Fruit fly (Drosophila melanogaster) whole organism, prepupa: ENCODE data around the gene CG32855.

Experiments
- CG10631 ChIP-seq: fragments of 200-800 bp; sonication (Bioruptor generic); optimal IDR thresholded peaks from 2 replicates; lab custom pipeline; 2016; ENCODE audit warnings: missing biosample characterization, missing genetic modification characterization
- CG11294 ChIP-seq: fragments of 200-800 bp; sonication (Bioruptor generic); IDR thresholded peaks from 2 replicates; pipeline ENCODE4 v1.3.6; 2022; ENCODE audit warnings: missing biosample characterization, missing genetic modification characterization
- CG11902 ChIP-seq: fragments of 200-800 bp; sonication (Bioruptor generic); optimal IDR thresholded peaks from 3 replicates; lab custom pipeline; 2016; ENCODE audit warnings: missing biosample characterization, missing genetic modification characterization
- CG15336 ChIP-seq: fragments of 200-800 bp; sonication (Bioruptor generic); IDR thresholded peaks from 2 replicates; pipeline ENCODE4 v1.3.6; 2022; ENCODE audit warnings: missing biosample characterization, missing genetic modification characterization
- CG1621 ChIP-seq: fragments of 200-800 bp; sonication (Bioruptor generic); optimal IDR thresholded peaks from 3 replicates; lab custom pipeline; 2018; ENCODE audit warnings: missing biosample characterization, mild to moderate bottlenecking, missing genetic modification characterization
- CG16779 ChIP-seq: fragments of 200-800 bp; sonication (Bioruptor generic); optimal IDR thresholded peaks from 3 replicates; lab custom pipeline; 2017; ENCODE audit warnings: missing biosample characterization, mild to moderate bottlenecking, missing genetic modification characterization
- CG3032 ChIP-seq: fragments of 200-800 bp; optimal IDR thresholded peaks from 2 replicates; lab custom pipeline; 2019; ENCODE audit warnings: missing biosample characterization, mild to moderate bottlenecking, missing genetic modification characterization, moderate library complexity
- CG32006 ChIP-seq: fragments of 200-800 bp; sonication (Bioruptor generic); optimal IDR thresholded peaks from 3 replicates; lab custom pipeline; 2017; ENCODE audit warnings: missing biosample characterization, mild to moderate bottlenecking, missing genetic modification characterization
- CG34406 ChIP-seq: fragments of 200-800 bp; sonication (Bioruptor generic); optimal IDR thresholded peaks from 3 replicates; lab custom pipeline; 2016; ENCODE audit warnings: missing biosample characterization, missing genetic modification characterization
- CG3919 ChIP-seq: fragments of 200-800 bp; sonication (Bioruptor generic); optimal IDR thresholded peaks from 3 replicates; lab custom pipeline; 2016; ENCODE audit warnings: missing biosample characterization, missing genetic modification characterization
- CG4318 ChIP-seq: fragments of 200-800 bp; sonication (Bioruptor generic); optimal IDR thresholded peaks from 3 replicates; lab custom pipeline; 2017; ENCODE audit warnings: missing biosample characterization, mild to moderate bottlenecking, missing genetic modification characterization
- CG6792 ChIP-seq: fragments of 200-800 bp; sonication (Bioruptor generic); optimal IDR thresholded peaks from 3 replicates; lab custom pipeline; 2016; ENCODE audit warnings: missing biosample characterization, missing genetic modification characterization
- CG6808 ChIP-seq: fragments of 200-800 bp; sonication (Bioruptor generic); optimal IDR thresholded peaks from 3 replicates; lab custom pipeline; 2017; ENCODE audit warnings: missing biosample characterization, missing genetic modification characterization, mild to moderate bottlenecking, moderate library complexity, missing genetic modification reagents
- CG6854 ChIP-seq: fragments of 200-800 bp; sonication (Bioruptor generic); optimal IDR thresholded peaks from 2 replicates; lab custom pipeline; 2017; ENCODE audit warnings: missing biosample characterization, mild to moderate bottlenecking, missing genetic modification characterization
- CG7368 ChIP-seq: fragments of 200-800 bp; sonication (Bioruptor generic); optimal IDR thresholded peaks from 3 replicates; lab custom pipeline; 2016; ENCODE audit warnings: missing biosample characterization, missing genetic modification characterization
- CG8319 ChIP-seq: fragments of 200-800 bp; sonication (Bioruptor generic); optimal IDR thresholded peaks from 3 replicates; lab custom pipeline; 2016; ENCODE audit warnings: missing biosample characterization, missing genetic modification characterization
- CG8632 ChIP-seq: fragments of 200-800 bp; sonication (Bioruptor generic); optimal IDR thresholded peaks from 3 replicates; lab custom pipeline; 2016; ENCODE audit warnings: missing biosample characterization, missing genetic modification characterization
- Eip75B ChIP-seq: fragments of 200-800 bp; sonication (Bioruptor generic); optimal IDR thresholded peaks from 3 replicates; lab custom pipeline; 2016; ENCODE audit warnings: missing biosample characterization, missing genetic modification characterization
- Eip78C ChIP-seq: fragments of 200-800 bp; sonication (Bioruptor generic); peaks from one replicate; lab custom pipeline; 2016; ENCODE audit warnings: missing biosample characterization, missing genetic modification characterization
- Eip93F ChIP-seq: fragments of 200-800 bp; sonication (Bioruptor generic); optimal IDR thresholded peaks from 2 replicates; lab custom pipeline; 2016; ENCODE audit warnings: missing biosample characterization, mild to moderate bottlenecking, missing genetic modification characterization
- Ets96B ChIP-seq: fragments of 200-800 bp; optimal IDR thresholded peaks from 2 replicates; lab custom pipeline; 2019; ENCODE audit warnings: missing biosample characterization, mild to moderate bottlenecking, missing genetic modification characterization, moderate library complexity
- Gug ChIP-seq: fragments of 200-800 bp; sonication (Bioruptor generic); IDR thresholded peaks from 2 replicates; pipeline ENCODE4 v1.3.6; 2022; ENCODE audit warnings: missing biosample characterization, missing genetic modification characterization
- Hr4 ChIP-seq: fragments of 200-800 bp; sonication (Bioruptor generic); optimal IDR thresholded peaks from 3 replicates; lab custom pipeline; 2016; ENCODE audit warnings: missing biosample characterization, missing genetic modification characterization
- Lpt ChIP-seq: fragments of 200-800 bp; sonication (Bioruptor generic); optimal IDR thresholded peaks from 3 replicates; lab custom pipeline; 2016; ENCODE audit warnings: missing biosample characterization, missing genetic modification characterization
- Met ChIP-seq: fragments of 200-800 bp; sonication (Bioruptor generic); optimal IDR thresholded peaks from 3 replicates; lab custom pipeline; 2016; ENCODE audit warnings: missing biosample characterization, missing genetic modification characterization
- OdsH ChIP-seq: fragments of 200-800 bp; sonication (Bioruptor generic); optimal IDR thresholded peaks from 3 replicates; lab custom pipeline; 2016; ENCODE audit warnings: missing biosample characterization, missing genetic modification characterization
- Smox ChIP-seq: fragments of 200-800 bp; sonication (Bioruptor generic); optimal IDR thresholded peaks from 3 replicates; lab custom pipeline; 2016; ENCODE audit warnings: missing biosample characterization, missing genetic modification characterization
- Sox14 ChIP-seq: fragments of 200-800 bp; sonication (Bioruptor generic); optimal IDR thresholded peaks from 3 replicates; lab custom pipeline; 2016; ENCODE audit warnings: missing biosample characterization, missing genetic modification characterization
- achi ChIP-seq: fragments of 200-800 bp; sonication (Bioruptor generic); optimal IDR thresholded peaks from 3 replicates; lab custom pipeline; 2016; ENCODE audit warnings: missing biosample characterization, missing genetic modification characterization
- acj6 ChIP-seq: fragments of 200-800 bp; sonication (Bioruptor generic); optimal IDR thresholded peaks from 3 replicates; lab custom pipeline; 2016; ENCODE audit warnings: missing biosample characterization, missing genetic modification characterization
- cyc ChIP-seq: fragments of 200-800 bp; sonication (Bioruptor generic); optimal IDR thresholded peaks from 3 replicates; lab custom pipeline; 2016; ENCODE audit warnings: missing biosample characterization, missing genetic modification characterization
- dac ChIP-seq: fragments of 200-800 bp; sonication (Bioruptor generic); optimal IDR thresholded peaks from 2 replicates; lab custom pipeline; 2017; ENCODE audit warnings: missing biosample characterization, mild to moderate bottlenecking, missing genetic modification characterization
- dsx ChIP-seq: fragments of 200-800 bp; optimal IDR thresholded peaks from 3 replicates; lab custom pipeline; 2019; ENCODE audit warnings: missing biosample characterization, mild to moderate bottlenecking, missing genetic modification characterization, moderate library complexity; ENCODE audit not compliant: poor library complexity, severe bottlenecking
- eg ChIP-seq: fragments of 200-800 bp; sonication (Bioruptor generic); IDR thresholded peaks from 3 replicates; pipeline ENCODE4 v1.3.6; 2022; ENCODE audit warnings: missing biosample characterization, missing genetic modification characterization
- esn ChIP-seq: fragments of 200-800 bp; sonication (Bioruptor generic); optimal IDR thresholded peaks from 2 replicates; lab custom pipeline; 2016; ENCODE audit warnings: missing biosample characterization, mild to moderate bottlenecking, missing genetic modification characterization, moderate library complexity
- fd59A ChIP-seq: fragments of 200-800 bp; sonication (Bioruptor generic); optimal IDR thresholded peaks from 2 replicates; lab custom pipeline; 2017; ENCODE audit warnings: missing biosample characterization, mild to moderate bottlenecking, missing genetic modification characterization, missing genetic modification reagents
- fkh ChIP-seq: fragments of 200-800 bp; sonication (Bioruptor generic); optimal IDR thresholded peaks from 3 replicates; lab custom pipeline; 2017; ENCODE audit warnings: missing biosample characterization, mild to moderate bottlenecking, missing genetic modification characterization, moderate library complexity
- lz ChIP-seq: fragments of 200-800 bp; sonication (Bioruptor generic); optimal IDR thresholded peaks from 3 replicates; lab custom pipeline; 2016; ENCODE audit warnings: missing biosample characterization, missing genetic modification characterization
- net ChIP-seq: fragments of 200-800 bp; sonication (Bioruptor generic); optimal IDR thresholded peaks from 3 replicates; lab custom pipeline; 2016; ENCODE audit warnings: missing biosample characterization, missing genetic modification characterization
- salr ChIP-seq, 2 experiments: fragments of 200-800 bp; sonication (Bioruptor generic); optimal IDR thresholded peaks; 3 replicates each; lab custom pipeline; 2016 to 2018; ENCODE audit warnings: missing biosample characterization in 2 of 2, missing genetic modification characterization in 2 of 2, mild to moderate bottlenecking in 1 of 2
- spab ChIP-seq: fragments of 200-800 bp; sonication (Bioruptor generic); optimal IDR thresholded peaks from 2 replicates; lab custom pipeline; 2017; ENCODE audit warnings: missing biosample characterization, mild to moderate bottlenecking, missing genetic modification characterization, missing genetic modification reagents
- ss ChIP-seq, 2 experiments: fragments of 200-800 bp; sonication (Bioruptor generic); optimal IDR thresholded peaks; 2 replicates in 1 of 2; 3 replicates in 1 of 2; lab custom pipeline; 2017 to 2018; ENCODE audit warnings: mild to moderate bottlenecking in 2 of 2, missing biosample characterization in 2 of 2, missing genetic modification characterization in 2 of 2, moderate library complexity in 1 of 2
- topi ChIP-seq: fragments of 200-800 bp; sonication (Bioruptor generic); optimal IDR thresholded peaks from 3 replicates; lab custom pipeline; 2016; ENCODE audit warnings: missing biosample characterization, missing genetic modification characterization
- vri ChIP-seq: fragments of 200-800 bp; sonication (Bioruptor generic); optimal IDR thresholded peaks from 3 replicates; lab custom pipeline; 2016; ENCODE audit warnings: missing biosample characterization, mild to moderate bottlenecking, missing genetic modification characterization

CG32855 gene

dm6 chr3R:16099268-16100240 lies 18.8 kb upstream of the CG32855 start (continued):
- peak; percentile 78 for TF ChIP-seq CG16779 (tag; lab: Kevin White, UChicago)
- TF ChIP-seq Gug (GFP tag; lab: Robert Waterston, UW), result 0 out of 2 replicates have a peak, but pooled peaks have one; percentile 10
- peak; percentile 52 for TF ChIP-seq CG6808
- peak; percentile 24 for TF ChIP-seq lz (GFP tag; lab: Kevin White, UChicago)
- TF ChIP-seq CG11902 (GFP tag; lab: Kevin White, UChicago), result no peak
- TF ChIP-seq CG6854 (GFP tag; lab: Kevin White, UChicago), result peak; percentile 61
- TF ChIP-seq CG1621 (tag; lab: Kevin White, UChicago), result peak; percentile 29
- TF ChIP-seq Ets96B, result peak; percentile 24
- no peak for TF ChIP-seq acj6
- peak; percentile 72 to 76 for TF ChIP-seq ss (GFP tag; optimal IDR thresholded peaks at IDR 0.05; lab: Kevin White, UChicago)

- TF ChIP-seq Eip75B (GFP tag; lab: Kevin White, UChicago) (no peak), net (no peak), CG7368 (GFP tag; lab: Kevin White, UChicago) (no peak), CG3032 (tag; lab: Kevin White, UChicago) (no peak), CG8632 (no peak), CG15336 (GFP tag; lab: Robert Waterston, UW) (peak; percentile 32; the same call in 1 of the 2 replicates), achi (no peak), CG32006 (no peak), CG34406 (GFP tag; lab: Kevin White, UChicago) (no peak), CG6854 (GFP tag; lab: Kevin White, UChicago) (no peak), OdsH (GFP tag; lab: Kevin White, UChicago) (no peak), CG6808 (no peak), spab (no peak), fd59A (GFP tag; lab: Kevin White, UChicago) (no peak), salr (GFP tag; optimal IDR thresholded peaks at IDR 0.05; lab: Kevin White, UChicago) (no peak), eg (GFP tag; lab: Robert Waterston, UW) (peak; percentile 37; the same call in 1 of the 3 replicates), CG16779 (tag; lab: Kevin White, UChicago) (no peak), topi (GFP tag; lab: Kevin White, UChicago) (no peak), Met (GFP tag; lab: Kevin White, UChicago) (no peak), vri (GFP tag; lab: Kevin White, UChicago) (no peak), acj6 (no peak), cyc (peak; percentile 33), Ets96B (no peak), Eip93F (GFP tag; lab: Kevin White, UChicago) (no peak), Sox14 (GFP tag; lab: Kevin White, UChicago) (no peak), CG10631 (peak; percentile 10), CG8319 (GFP tag; lab: Kevin White, UChicago) (no peak), dsx (GFP tag; lab: Kevin White, UChicago) (no peak), CG6792 (GFP tag; lab: Kevin White, UChicago) (no peak), CG3919 (GFP tag; lab: Kevin White, UChicago) (no peak), Smox (peak; percentile 29), esn (GFP tag; lab: Kevin White, UChicago) (no peak), ss (GFP tag; optimal IDR thresholded peaks at IDR 0.05; lab: Kevin White, UChicago) (peak; percentile 6 to 10), CG4318 (GFP tag; lab: Kevin White, UChicago) (no peak), Eip78C (GFP tag; lab: Kevin White, UChicago) (peak; percentile 63), lz (GFP tag; lab: Kevin White, UChicago) (no peak), Lpt (no peak), Hr4 (GFP tag; lab: Kevin White, UChicago) (no peak), fkh (peak; percentile 72), dac (GFP tag; lab: Kevin White, UChicago) (no peak), CG11294 (no peak), Gug (GFP tag; lab: Robert Waterston, UW) (no peak)
Observed at dm6 chr3R:16098333-16099267, 17.8 kb upstream of the CG32855 start, which contains the start of the genes Mhcl and Akt. Gene Mhcl, minus strand, starts transcription at chr3R:16098761. Gene Akt, plus strand, starts transcription at chr3R:16099228.
